Fruit fly (Drosophila melanogaster) whole organism, embryonic: ENCODE data around the gene Bacc.

Source experiments
- Awh ChIP-seq: fragments of 200-800 bp; sonication (Bioruptor generic); IDR thresholded peaks from 2 replicates; pipeline ENCODE4, ENCODE4 v1.3.6; 2022; ENCODE audit warnings: missing biosample characterization, missing genetic modification characterization
- CG10366 ChIP-seq: fragments of 200-800 bp; sonication (Bioruptor generic); IDR thresholded peaks from 2 replicates; pipeline ENCODE4 v1.3.6; 2022; ENCODE audit warnings: missing biosample characterization, missing genetic modification characterization
- CG15601 ChIP-seq: fragments of 200-800 bp; sonication (Bioruptor generic); optimal IDR thresholded peaks from 3 replicates; lab custom pipeline; 2019; ENCODE audit warnings: missing biosample characterization, mild to moderate bottlenecking, missing genetic modification characterization, moderate library complexity
- CG15696 ChIP-seq: fragments of 200-800 bp; sonication (Bioruptor generic); optimal IDR thresholded peaks from 2 replicates; lab custom pipeline; 2019; ENCODE audit warnings: missing biosample characterization, mild to moderate bottlenecking, missing genetic modification characterization, moderate library complexity
- CG16813 ChIP-seq: fragments of 200-800 bp; sonication (Bioruptor generic); IDR thresholded peaks from 3 replicates; pipeline ENCODE4 v1.3.6; 2022; ENCODE audit warnings: missing biosample characterization, missing genetic modification characterization; ENCODE audit not compliant: partially characterized antibody
- CG17829 ChIP-seq: fragments of 200-800 bp; optimal IDR thresholded peaks from 2 replicates; lab custom pipeline; 2019; ENCODE audit warnings: missing biosample characterization, mild to moderate bottlenecking, missing genetic modification characterization, moderate library complexity
- CG34376 ChIP-seq: fragments of 200-800 bp; sonication (Bioruptor generic); optimal IDR thresholded peaks from 2 replicates; lab custom pipeline; 2018; ENCODE audit warnings: missing biosample characterization, mild to moderate bottlenecking, missing genetic modification characterization
- CG4404 ChIP-seq: fragments of 200-800 bp; sonication (Bioruptor generic); IDR thresholded peaks from 2 replicates; pipeline ENCODE4 v1.3.6; 2022; ENCODE audit warnings: missing biosample characterization, missing genetic modification characterization
- CG4854 ChIP-seq: fragments of 200-800 bp; sonication (Bioruptor generic); optimal IDR thresholded peaks from 2 replicates; lab custom pipeline; 2016; ENCODE audit warnings: missing biosample characterization, missing genetic modification characterization, inconsistent platforms
- CG6175 ChIP-seq: fragments of 200-800 bp; sonication (Bioruptor generic); IDR thresholded peaks from 3 replicates; pipeline ENCODE4 v1.3.6; 2022; ENCODE audit warnings: missing biosample characterization, missing genetic modification characterization
- CG7745 ChIP-seq: fragments of 200-800 bp; sonication (Bioruptor generic); optimal IDR thresholded peaks from 2 replicates; lab custom pipeline; 2018; ENCODE audit warnings: missing biosample characterization, mild to moderate bottlenecking, missing genetic modification characterization, moderate library complexity
- CG8290 ChIP-seq, 3 experiments: fragments of 200-800 bp; sonication (Bioruptor generic); optimal IDR thresholded peaks; 2 replicates each; lab custom pipeline; 2016 to 2019; ENCODE audit warnings: missing biosample characterization in 3 of 3, missing genetic modification characterization in 3 of 3, mild to moderate bottlenecking in 2 of 3, moderate library complexity in 1 of 3
- CG8944 ChIP-seq: fragments of 200-800 bp; sonication (Bioruptor generic); optimal IDR thresholded peaks from 3 replicates; lab custom pipeline; 2016; ENCODE audit warnings: missing biosample characterization, missing genetic modification characterization
- CG9727 ChIP-seq: fragments of 200-800 bp; sonication (Bioruptor generic); optimal IDR thresholded peaks from 3 replicates; lab custom pipeline; 2017; ENCODE audit warnings: missing biosample characterization, mild to moderate bottlenecking, missing genetic modification characterization
- Dek ChIP-seq: fragments of 200-800 bp; sonication (Bioruptor generic); optimal IDR thresholded peaks from 3 replicates; lab custom pipeline; 2019; ENCODE audit warnings: missing biosample characterization, mild to moderate bottlenecking, missing genetic modification characterization, moderate library complexity
- Dfd ChIP-seq, 2 experiments: fragments of >200 bp; optimal IDR thresholded peaks; 2 replicates each; lab custom pipeline; 2017; ENCODE audit warnings: missing biosample characterization in 2 of 2, missing genetic modification characterization in 2 of 2
- Dp ChIP-seq: fragments of 200-800 bp; sonication (Bioruptor generic); optimal IDR thresholded peaks from 2 replicates; lab custom pipeline; 2018; ENCODE audit warnings: missing biosample characterization, mild to moderate bottlenecking, missing genetic modification characterization, moderate library complexity
- HLHmδ ChIP-seq: fragments of 200-800 bp; sonication (Bioruptor generic); optimal IDR thresholded peaks from 2 replicates; lab custom pipeline; 2018; ENCODE audit warnings: missing biosample characterization, mild to moderate bottlenecking, missing genetic modification characterization, moderate library complexity
- Hr3 ChIP-seq: fragments of 200-800 bp; sonication (Bioruptor generic); optimal IDR thresholded peaks from 3 replicates; lab custom pipeline; 2016; ENCODE audit warnings: missing biosample characterization, missing genetic modification characterization
- Meics ChIP-seq: fragments of 200-800 bp; sonication (Bioruptor generic); optimal IDR thresholded peaks from 2 replicates; lab custom pipeline; 2017; ENCODE audit warnings: missing biosample characterization, mild to moderate bottlenecking, missing genetic modification characterization
- Stat92E ChIP-seq, 3 experiments: fragments of >200 bp in 2 of 3; fragments of 200-800 bp in 1 of 3; sonication (Bioruptor generic) in 1 of 3; optimal IDR thresholded peaks; 2 replicates each; lab custom pipeline; 2017 to 2019; ENCODE audit warnings: missing biosample characterization in 3 of 3, missing genetic modification characterization in 3 of 3, mild to moderate bottlenecking in 1 of 3, moderate library complexity in 1 of 3
- Trl ChIP-seq, 3 experiments: fragments of >200 bp in 2 of 3; fragments of 200-800 bp in 1 of 3; sonication (Bioruptor generic) in 1 of 3; optimal IDR thresholded peaks; 2 replicates in 1 of 3; 3 replicates in 2 of 3; lab custom pipeline; 2016 to 2017; ENCODE audit warnings: missing biosample characterization in 1 of 3, missing genetic modification characterization in 1 of 3
- Usf ChIP-seq: fragments of 200-800 bp; sonication (Bioruptor generic); optimal IDR thresholded peaks from 2 replicates; lab custom pipeline; 2017; ENCODE audit warnings: missing genotype, missing biosample characterization, missing genetic modification characterization
- Vsx1 ChIP-seq: fragments of 200-800 bp; sonication (Bioruptor generic); optimal IDR thresholded peaks from 2 replicates; lab custom pipeline; 2017; ENCODE audit warnings: missing biosample characterization, mild to moderate bottlenecking, missing genetic modification characterization, missing genetic modification reagents
- ab ChIP-seq: fragments of 200-800 bp; sonication (Bioruptor generic); optimal IDR thresholded peaks from 2 replicates; lab custom pipeline; 2016; ENCODE audit warnings: missing biosample characterization, missing genetic modification characterization
- abd-A ChIP-seq: fragments of 200-800 bp; sonication (Bioruptor generic); optimal IDR thresholded peaks from 3 replicates; lab custom pipeline; 2019; ENCODE audit warnings: missing biosample characterization, mild to moderate bottlenecking, missing genetic modification characterization, moderate library complexity
- ase ChIP-seq: fragments of 200-800 bp; sonication (Bioruptor generic); IDR thresholded peaks from 3 replicates; pipeline ENCODE4 v1.3.6; 2022; ENCODE audit warnings: missing biosample characterization, missing genetic modification characterization
- bsh ChIP-seq, 2 experiments: fragments of 200-800 bp; sonication (Bioruptor generic); optimal IDR thresholded peaks; 2 replicates each; lab custom pipeline; 2017 to 2018; ENCODE audit warnings: mild to moderate bottlenecking in 2 of 2, missing biosample characterization in 2 of 2, missing genetic modification characterization in 2 of 2, moderate library complexity in 1 of 2
- cas ChIP-seq: fragments of 200-800 bp; sonication (Bioruptor generic); IDR thresholded peaks from 2 replicates; pipeline ENCODE4 v1.3.6; 2022; ENCODE audit warnings: missing biosample characterization, missing genetic modification characterization
- corto ChIP-seq: fragments of 200-800 bp; sonication (Bioruptor generic); optimal IDR thresholded peaks from 2 replicates; lab custom pipeline; 2016; ENCODE audit warnings: missing biosample characterization, mild to moderate bottlenecking, missing genetic modification characterization, moderate library complexity
- crp ChIP-seq, 2 experiments: fragments of 200-800 bp; sonication (Bioruptor generic); optimal IDR thresholded peaks; 2 replicates in 1 of 2; 3 replicates in 1 of 2; lab custom pipeline; 2017; ENCODE audit warnings: missing biosample characterization in 2 of 2, missing genetic modification characterization in 2 of 2, mild to moderate bottlenecking in 1 of 2, moderate library complexity in 1 of 2
- emc ChIP-seq: fragments of 200-800 bp; sonication (Bioruptor generic); optimal IDR thresholded peaks from 2 replicates; lab custom pipeline; 2016; ENCODE audit warnings: missing biosample characterization, missing genetic modification characterization
- ems ChIP-seq: fragments of 200-800 bp; sonication (Bioruptor generic); optimal IDR thresholded peaks from 3 replicates; lab custom pipeline; 2016; ENCODE audit warnings: missing biosample characterization, missing genetic modification characterization
- gce ChIP-seq: fragments of 200-800 bp; sonication (Bioruptor generic); IDR thresholded peaks from 3 replicates; pipeline ENCODE4 v1.3.6; 2022; ENCODE audit warnings: missing biosample characterization, missing genetic modification characterization
- gsb ChIP-seq: fragments of 200-800 bp; sonication (Bioruptor generic); IDR thresholded peaks from 2 replicates; pipeline ENCODE4 v1.3.6; 2022; ENCODE audit warnings: missing biosample characterization, missing genetic modification characterization
- gsb-n ChIP-seq: fragments of 200-800 bp; sonication (Bioruptor generic); optimal IDR thresholded peaks from 3 replicates; lab custom pipeline; 2018; ENCODE audit warnings: missing biosample characterization, mild to moderate bottlenecking, missing genetic modification characterization
- inv ChIP-seq: fragments of 200-800 bp; sonication (Bioruptor generic); IDR thresholded peaks from 2 replicates; pipeline ENCODE4 v1.3.6; 2022; ENCODE audit warnings: missing biosample characterization, missing genetic modification characterization; ENCODE audit not compliant: partially characterized antibody
- kah ChIP-seq: fragments of 200-800 bp; sonication (Bioruptor generic); optimal IDR thresholded peaks from 2 replicates; lab custom pipeline; 2018; ENCODE audit warnings: missing biosample characterization, mild to moderate bottlenecking, missing genetic modification characterization
- kni ChIP-seq: fragments of 200-800 bp; sonication (Bioruptor generic); optimal IDR thresholded peaks from 3 replicates; lab custom pipeline; 2017; ENCODE audit warnings: mild to moderate bottlenecking, missing biosample characterization, missing genetic modification reagents, missing genetic modification characterization
- lilli ChIP-seq: fragments of 200-800 bp; sonication (Bioruptor generic); optimal IDR thresholded peaks from 3 replicates; lab custom pipeline; 2016; ENCODE audit warnings: missing biosample characterization, missing genetic modification characterization
- nom ChIP-seq: fragments of 200-800 bp; sonication (Bioruptor generic); optimal IDR thresholded peaks from 2 replicates; lab custom pipeline; 2017; ENCODE audit warnings: missing biosample characterization, missing genetic modification characterization, mild to moderate bottlenecking, moderate library complexity, missing genetic modification reagents
- prd ChIP-seq, 3 experiments: fragments of >200 bp in 2 of 3; fragments of 200-800 bp in 1 of 3; sonication (Bioruptor generic) in 1 of 3; optimal IDR thresholded peaks in 2 of 3; IDR thresholded peaks in 1 of 3; 2 replicates in 2 of 3; 3 replicates in 1 of 3; pipeline versions ENCODE4 v1.3.6 to Lab custom; 2017 to 2022; ENCODE audit warnings: missing biosample characterization in 1 of 3, missing genetic modification characterization in 1 of 3
- psq ChIP-seq: fragments of 200-800 bp; sonication (Bioruptor generic); optimal IDR thresholded peaks from 2 replicates; lab custom pipeline; 2017; ENCODE audit warnings: missing biosample characterization, missing genetic modification characterization
- sqz ChIP-seq: fragments of 200-800 bp; sonication (Bioruptor generic); optimal IDR thresholded peaks from 3 replicates; lab custom pipeline; 2018; ENCODE audit warnings: missing biosample characterization, mild to moderate bottlenecking, missing genetic modification characterization
- tio ChIP-seq: fragments of 200-800 bp; sonication (Bioruptor generic); optimal IDR thresholded peaks from 2 replicates; lab custom pipeline; 2017; ENCODE audit warnings: missing biosample characterization, missing genetic modification characterization, inconsistent platforms
- twi ChIP-seq: fragments of 200-800 bp; optimal IDR thresholded peaks from 2 replicates; lab custom pipeline; 2019; ENCODE audit warnings: missing biosample characterization, mild to moderate bottlenecking, missing genetic modification characterization, moderate library complexity
- yki ChIP-seq: fragments of >200 bp; optimal IDR thresholded peaks from 3 replicates; lab custom pipeline; 2018

Gene Bacc

DNA sequence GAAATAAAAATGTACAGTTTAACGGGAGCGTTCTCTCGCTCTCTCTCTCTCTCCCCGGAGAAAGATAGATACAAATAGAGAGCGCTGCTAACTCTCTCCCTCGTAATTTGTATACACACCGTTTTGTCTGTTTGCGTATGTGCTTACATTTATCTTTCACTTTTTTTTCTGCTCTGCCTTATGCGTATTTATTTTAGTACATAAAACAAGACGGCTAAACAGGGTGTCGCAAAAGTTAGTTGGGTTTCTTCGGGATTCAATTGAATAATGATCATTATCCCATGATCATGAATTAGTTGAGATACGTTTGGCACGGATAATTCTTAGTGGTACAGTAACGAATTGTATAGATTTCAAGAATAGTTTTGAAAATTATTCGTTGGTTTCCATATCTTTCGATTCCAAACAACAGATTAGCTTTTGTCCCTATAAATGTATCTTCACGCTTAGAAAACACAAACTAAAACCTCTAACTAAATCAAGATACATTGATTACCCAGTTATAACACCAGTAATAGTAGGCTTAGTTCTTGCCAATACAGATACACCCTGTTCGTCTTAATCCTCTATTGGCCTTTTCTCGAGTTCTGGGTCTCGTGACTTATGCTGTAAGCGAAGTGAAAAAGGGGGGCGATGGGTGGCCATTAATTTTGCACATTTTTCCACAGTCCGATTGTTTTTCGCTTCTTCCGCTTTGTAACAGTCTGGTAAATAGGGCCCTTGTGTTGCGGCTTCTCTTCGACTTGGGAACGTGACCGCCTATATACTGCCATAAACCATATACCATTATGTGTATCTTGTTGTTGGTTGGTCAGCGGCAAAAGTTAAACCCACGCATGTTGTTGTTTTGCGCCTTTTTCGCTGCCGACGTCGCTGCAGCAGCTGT lies 2.4 kb downstream of the Bacc start (continued):
- TF ChIP-seq prd (optimal IDR thresholded peaks at IDR 0.05; lab: Kevin White, UChicago), result no peak
- TF ChIP-seq prd (GFP tag; IDR thresholded peaks at IDR 0.05; lab: Robert Waterston, UW), result no peak
- TF ChIP-seq CG6175, result no peak
- peak; percentile 50 for TF ChIP-seq CG4854
- TF ChIP-seq CG16813, result no peak
- TF ChIP-seq Awh (GFP tag; lab: Robert Waterston, UW), result no peak
- TF ChIP-seq inv (GFP tag; lab: Robert Waterston, UW), result no peak
- no peak for TF ChIP-seq ab (GFP tag; lab: Kevin White, UChicago)
- TF ChIP-seq psq, result peak; percentile 51
- TF ChIP-seq CG15696 (tag; lab: Kevin White, UChicago), result peak; percentile 66
- peak; percentile 59 for TF ChIP-seq tio (GFP tag; lab: Kevin White, UChicago)
- peak; percentile 49 for TF ChIP-seq CG8944 (GFP tag; lab: Kevin White, UChicago)
- peak; percentile 86 for TF ChIP-seq Dek (tag; lab: Kevin White, UChicago)
- peak; percentile 78 for TF ChIP-seq CG17829 (tag; lab: Kevin White, UChicago)
- TF ChIP-seq Hr3 (GFP tag; lab: Kevin White, UChicago), result peak; percentile 50
- peak; percentile 88 for TF ChIP-seq Vsx1 (GFP tag; lab: Kevin White, UChicago)
- TF ChIP-seq CG10366 (GFP tag; lab: Robert Waterston, UW), result no peak
- peak; percentile 85 for TF ChIP-seq CG9727 (GFP tag; lab: Kevin White, UChicago)
- peak; percentile 90 for TF ChIP-seq yki (lab: Kevin White, UChicago)
- peak; percentile 82 for TF ChIP-seq abd-A (tag; lab: Kevin White, UChicago)
- peak; percentile 79 for TF ChIP-seq lilli (GFP tag; lab: Kevin White, UChicago)
- peak; percentile 91 for TF ChIP-seq CG15601 (tag; lab: Kevin White, UChicago)
- no peak for TF ChIP-seq gce (GFP tag; lab: Robert Waterston, UW)
- TF ChIP-seq CG4404 (GFP tag; lab: Robert Waterston, UW), result no peak
- no peak for TF ChIP-seq ase (GFP tag; lab: Robert Waterston, UW)
- TF ChIP-seq CG8290 (GFP tag; optimal IDR thresholded peaks at IDR 0.05; lab: Kevin White, UChicago), result peak; percentile 32
- peak; percentile 39 to 76 for TF ChIP-seq CG8290 (tag; optimal IDR thresholded peaks at IDR 0.05; lab: Kevin White, UChicago)
- TF ChIP-seq CG34376 (GFP tag; lab: Kevin White, UChicago), result peak; percentile 78

DNA sequence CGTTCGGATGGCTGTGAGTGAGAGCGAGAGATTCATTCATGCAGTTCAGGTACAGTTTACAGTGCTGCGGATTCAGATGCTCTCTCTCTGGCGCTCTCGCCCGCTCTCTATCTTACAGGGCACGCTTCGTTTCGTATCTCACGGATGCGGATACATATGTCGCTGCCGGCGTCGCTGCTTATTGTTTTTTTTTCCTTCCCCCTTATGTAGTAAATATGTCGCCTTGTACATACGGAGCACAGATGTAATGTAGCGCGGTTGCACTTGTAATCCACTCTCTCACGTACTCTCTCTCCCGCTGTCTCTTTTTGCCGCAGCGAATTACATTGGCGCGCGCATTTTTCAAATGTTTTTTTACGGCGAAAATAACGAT lies 3.1 kb downstream of the Bacc start:
- no peak for TF ChIP-seq crp (GFP tag; optimal IDR thresholded peaks at IDR 0.05; lab: Kevin White, UChicago)
- no peak for TF ChIP-seq emc (GFP tag; lab: Kevin White, UChicago)
- TF ChIP-seq gsb (GFP tag; lab: Robert Waterston, UW), result no peak
- no peak for TF ChIP-seq ems
- peak; percentile 95 for TF ChIP-seq nom
- TF ChIP-seq Dfd (GFP tag; optimal IDR thresholded peaks at IDR 0.05; lab: Kevin White, UChicago), result no peak
- TF ChIP-seq Dp (GFP tag; lab: Kevin White, UChicago), result peak; percentile 75
- TF ChIP-seq HLHmδ (GFP tag; lab: Kevin White, UChicago), result peak; percentile 48
- peak; percentile 57 for TF ChIP-seq twi (tag; lab: Kevin White, UChicago)
- peak; percentile 14 for TF ChIP-seq gsb-n
- peak in 1 of 2 experiments; percentile 26 for TF ChIP-seq bsh (GFP tag; optimal IDR thresholded peaks at IDR 0.05; lab: Kevin White, UChicago)
- TF ChIP-seq CG4404 (GFP tag; lab: Robert Waterston, UW), result no peak
- peak; percentile 63 for TF ChIP-seq corto
- TF ChIP-seq kni (GFP tag; lab: Kevin White, UChicago), result peak; percentile 73
- no peak for TF ChIP-seq Meics (GFP tag; lab: Kevin White, UChicago)
- peak in 1 of 3 experiments; percentile 29 for TF ChIP-seq Stat92E (GFP tag; optimal IDR thresholded peaks at IDR 0.05; lab: Kevin White, UChicago)
- TF ChIP-seq Usf, result no peak
- TF ChIP-seq cas (GFP tag; lab: Robert Waterston, UW), result no peak
- TF ChIP-seq kah (GFP tag; lab: Kevin White, UChicago), result peak; percentile 2
- TF ChIP-seq sqz (GFP tag; lab: Kevin White, UChicago), result peak; percentile 98
- no peak for TF ChIP-seq CG7745 (tag; lab: Kevin White, UChicago)
- TF ChIP-seq Trl (optimal IDR thresholded peaks at IDR 0.05; lab: Kevin White, UChicago), result peak; percentile 98 to 100
- TF ChIP-seq Trl (GFP tag; optimal IDR thresholded peaks at IDR 0.05; lab: Kevin White, UChicago), result peak; percentile 73
